Fruit fly (Drosophila melanogaster): ENCODE results near the gene JMJD6.

Gene JMJD6

dm6 chr3R:22375674-22376073, 13.5 kb upstream of the JMJD6 start, which contains the start of gene CG18596 (continued):
- no peak for TF ChIP-seq sisA (GFP tag; IDR thresholded peaks at IDR 0.05)
- no peak for TF ChIP-seq hkb (optimal IDR thresholded peaks at IDR 0.05)
- TF ChIP-seq hkb (GFP tag; IDR thresholded peaks at IDR 0.05), result no peak
- TF ChIP-seq Six4 (GFP tag; optimal IDR thresholded peaks at IDR 0.05), result no peak
- peak; percentile 93 for TF ChIP-seq bbx (GFP tag; IDR thresholded peaks at IDR 0.05; ENCODE audit: partially characterized antibody)
- TF ChIP-seq Optix (GFP tag; IDR thresholded peaks at IDR 0.05), result no peak
- TF ChIP-seq MESR4 (GFP tag; optimal IDR thresholded peaks at IDR 0.05), result peak; percentile 60
- peak; percentile 94 for TF ChIP-seq CG2116 (GFP tag; optimal IDR thresholded peaks at IDR 0.05)
- TF ChIP-seq cato (GFP tag; optimal IDR thresholded peaks at IDR 0.05; ENCODE audit: borderline replicate concordance), result no peak
- TF ChIP-seq CG3726 (GFP tag; IDR thresholded peaks at IDR 0.05), result no peak
- peak; percentile 33 for TF ChIP-seq CG12659 (GFP tag; optimal IDR thresholded peaks at IDR 0.05)
- no peak for TF ChIP-seq CG10209 (GFP tag; optimal IDR thresholded peaks at IDR 0.05)
- peak in 1 of 2 experiments; percentile 73 for TF ChIP-seq crp (GFP tag; optimal IDR thresholded peaks at IDR 0.05)
- TF ChIP-seq Nf-YC (tag; optimal IDR thresholded peaks at IDR 0.05), result no peak
- no peak for TF ChIP-seq CG4424 (GFP tag; optimal IDR thresholded peaks at IDR 0.05)
- no peak for TF ChIP-seq Oaz (GFP tag; IDR thresholded peaks at IDR 0.05)
- TF ChIP-seq chm (GFP tag; IDR thresholded peaks at IDR 0.05), result 0 out of 2 replicates have a peak, but pooled peaks have one; percentile 41
- TF ChIP-seq pzg (GFP tag; optimal IDR thresholded peaks at IDR 0.05), result peak; percentile 60
- no peak for TF ChIP-seq crol (GFP tag; IDR thresholded peaks at IDR 0.05)
- TF ChIP-seq MBD-R2 (GFP tag; IDR thresholded peaks at IDR 0.05), result peak; percentile 52; the same call in 1 of the 2 replicates
- no peak for TF ChIP-seq Hr39 (optimal IDR thresholded peaks at IDR 0.05)
- peak; percentile 97 for TF ChIP-seq CG34224 (GFP tag; IDR thresholded peaks at IDR 0.05; ENCODE audit: partially characterized antibody)
- peak; percentile 95 for TF ChIP-seq CG2129 (GFP tag; IDR thresholded peaks at IDR 0.05; ENCODE audit: partially characterized antibody)
- TF ChIP-seq Dek (tag; optimal IDR thresholded peaks at IDR 0.05), result no peak
- peak; percentile 35 for TF ChIP-seq CoRest (tag; optimal IDR thresholded peaks at IDR 0.05)
- TF ChIP-seq CG8290 (GFP tag; optimal IDR thresholded peaks at IDR 0.05), result no peak
- TF ChIP-seq CG8290 (tag; optimal IDR thresholded peaks at IDR 0.05), result no peak
- no peak for TF ChIP-seq CHES-1-like (GFP tag; optimal IDR thresholded peaks at IDR 0.05)
- TF ChIP-seq tll (GFP tag; optimal IDR thresholded peaks at IDR 0.05), result peak in 1 of 2 experiments; percentile 82
- TF ChIP-seq Sry-δ (GFP tag; optimal IDR thresholded peaks at IDR 0.05), result peak; percentile 78
- no peak for TF ChIP-seq CG12391 (tag; optimal IDR thresholded peaks at IDR 0.05)
- TF ChIP-seq stwl (tag; optimal IDR thresholded peaks at IDR 0.05), result peak; percentile 75
- TF ChIP-seq hb (GFP tag; IDR thresholded peaks at IDR 0.05; ENCODE audit: partially characterized antibody), result peak; percentile 78
- TF ChIP-seq gro (GFP tag; optimal IDR thresholded peaks at IDR 0.05), result no peak
- peak; percentile 87 for TF ChIP-seq Bgb (GFP tag; IDR thresholded peaks at IDR 0.05; ENCODE audit: partially characterized antibody)
- peak; percentile 92 for TF ChIP-seq vnd (GFP tag; IDR thresholded peaks at IDR 0.05; ENCODE audit: partially characterized antibody)
- TF ChIP-seq Max (GFP tag; optimal IDR thresholded peaks at IDR 0.05), result no peak
- TF ChIP-seq Doc3 (GFP tag; IDR thresholded peaks at IDR 0.05; ENCODE audit: partially characterized antibody), result peak; percentile 96
- peak; percentile 92 for TF ChIP-seq CG16813 (GFP tag; IDR thresholded peaks at IDR 0.05; ENCODE audit: partially characterized antibody)
- peak; percentile 98 for TF ChIP-seq CG13287 (GFP tag; IDR thresholded peaks at IDR 0.05; ENCODE audit: partially characterized antibody)
- TF ChIP-seq Opbp (GFP tag; IDR thresholded peaks at IDR 0.05; ENCODE audit: partially characterized antibody), result peak; percentile 86; the same call in 2 of the 3 replicates
- peak; percentile 29 for TF ChIP-seq CG15514 (GFP tag; optimal IDR thresholded peaks at IDR 0.05)
- peak; percentile 37 for TF ChIP-seq Ets97D (GFP tag; optimal IDR thresholded peaks at IDR 0.05)
- no peak for TF ChIP-seq h (optimal IDR thresholded peaks at IDR 0.05)
- TF ChIP-seq CG11247 (GFP tag; IDR thresholded peaks at IDR 0.05), result no peak
- peak; percentile 56 for TF ChIP-seq Myb (GFP tag; optimal IDR thresholded peaks at IDR 0.05)
- no peak for TF ChIP-seq CG3163 (GFP tag; optimal IDR thresholded peaks at IDR 0.05)
- no peak for TF ChIP-seq Fer1 (GFP tag; optimal IDR thresholded peaks at IDR 0.05)
- TF ChIP-seq Fer2 (tag; optimal IDR thresholded peaks at IDR 0.05), result no peak
- no peak for TF ChIP-seq Bteb2 (GFP tag; optimal IDR thresholded peaks at IDR 0.05)
- TF ChIP-seq zfh2 (GFP tag; optimal IDR thresholded peaks at IDR 0.05), result no peak

Data from whole organism, embryonic.